Fruit fly (Drosophila melanogaster): Measurements from ENCODE around the gene Acbp5.

Acbp5 gene

DNA sequence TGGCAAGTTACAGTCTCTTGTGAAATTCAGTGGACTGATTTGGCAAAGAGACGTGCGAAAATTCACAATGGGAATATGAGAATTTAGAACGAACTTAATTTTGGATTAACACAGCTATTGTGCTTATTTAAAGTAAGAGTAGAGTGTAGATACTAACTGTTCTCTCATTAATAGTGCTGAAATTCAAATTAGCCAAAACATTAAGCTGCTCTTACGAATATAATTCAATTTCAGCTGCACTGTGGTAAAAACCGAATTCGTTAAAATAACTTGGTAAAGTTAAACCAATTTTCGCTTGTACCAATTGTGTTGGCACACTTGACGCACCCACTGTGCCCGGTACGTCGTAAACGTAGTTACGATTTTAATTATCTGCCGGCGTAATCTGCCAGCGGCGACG is 20.5 kb downstream of the Acbp5 start (continued):
- TF ChIP-seq cg (GFP tag; optimal IDR thresholded peaks at IDR 0.05) (no peak), sr (GFP tag; IDR thresholded peaks at IDR 0.05) (no peak), Scr (GFP tag; IDR thresholded peaks at IDR 0.05; ENCODE audit: partially characterized antibody) (no peak), CG18764 (GFP tag; optimal IDR thresholded peaks at IDR 0.05) (no peak), yki (optimal IDR thresholded peaks at IDR 0.05) (no peak), MESR4 (GFP tag; optimal IDR thresholded peaks at IDR 0.05) (no peak), CG12071 (GFP tag; optimal IDR thresholded peaks at IDR 0.05) (peak; percentile 12), CG17385 (GFP tag; optimal IDR thresholded peaks at IDR 0.05) (peak; percentile 23), dpn (GFP tag; optimal IDR thresholded peaks at IDR 0.05) (peak in 1 of 2 experiments; percentile 23), Gug (GFP tag; IDR thresholded peaks at IDR 0.05) (no peak; the same call in 3 of the 4 replicates), ttk (GFP tag; IDR thresholded peaks at IDR 0.05) (no peak), croc (GFP tag; conservative IDR thresholded peaks at IDR 0.05) (no peak), dmrt99B (tag; optimal IDR thresholded peaks at IDR 0.05) (peak; percentile 42), lilli (GFP tag; optimal IDR thresholded peaks at IDR 0.05) (peak; percentile 68), CG13287 (GFP tag; IDR thresholded peaks at IDR 0.05; ENCODE audit: partially characterized antibody) (no peak), CG31388 (GFP tag; optimal IDR thresholded peaks at IDR 0.05) (no peak), CG6791 (GFP tag; IDR thresholded peaks at IDR 0.05; ENCODE audit: partially characterized antibody) (no peak), CG11560 (tag; IDR thresholded peaks at IDR 0.05) (0 out of 3 replicates have a peak, but pooled peaks have one; percentile 30), Max (GFP tag; optimal IDR thresholded peaks at IDR 0.05) (peak; percentile 32), cas (GFP tag; IDR thresholded peaks at IDR 0.05) (no peak), tap (tag; optimal IDR thresholded peaks at IDR 0.05) (no peak), chn (GFP tag; optimal IDR thresholded peaks at IDR 0.05) (no peak), pan (optimal IDR thresholded peaks at IDR 0.05) (no peak), pan (GFP tag; optimal IDR thresholded peaks at IDR 0.05 in 1 of 2, IDR thresholded peaks at IDR 0.05 in 1 of 2) (peak in 1 of 2 experiments; percentile 48), knrl (GFP tag; IDR thresholded peaks at IDR 0.05; ENCODE audit: partially characterized antibody) (no peak), zf30C (GFP tag; optimal IDR thresholded peaks at IDR 0.05) (no peak), CG10209 (GFP tag; optimal IDR thresholded peaks at IDR 0.05) (peak; percentile 42), Nf-YC (tag; optimal IDR thresholded peaks at IDR 0.05) (no peak), Sox102F (GFP tag; optimal IDR thresholded peaks at IDR 0.05) (peak; percentile 21), CTCF (GFP tag; optimal IDR thresholded peaks at IDR 0.05) (no peak), Opbp (GFP tag; IDR thresholded peaks at IDR 0.05; ENCODE audit: partially characterized antibody) (no peak), ci (GFP tag; IDR thresholded peaks at IDR 0.05) (no peak), Hr78 (GFP tag; optimal IDR thresholded peaks at IDR 0.05) (no peak), stc (GFP tag; IDR thresholded peaks at IDR 0.05) (no peak), da (GFP tag; optimal IDR thresholded peaks at IDR 0.05) (no peak), CG2678 (tag; optimal IDR thresholded peaks at IDR 0.05) (peak; percentile 76), CG10654 (GFP tag; optimal IDR thresholded peaks at IDR 0.05) (no peak), CG4404 (GFP tag; IDR thresholded peaks at IDR 0.05) (no peak), CG3995 (GFP tag; optimal IDR thresholded peaks at IDR 0.05) (no peak), CG10959 (GFP tag; IDR thresholded peaks at IDR 0.05) (no peak), Hsf (GFP tag; optimal IDR thresholded peaks at IDR 0.05) (peak; percentile 24), abd-A (tag; optimal IDR thresholded peaks at IDR 0.05) (no peak), CG2712 (tag; optimal IDR thresholded peaks at IDR 0.05) (peak; percentile 19), dati (GFP tag; IDR thresholded peaks at IDR 0.05) (no peak), HLH3B (GFP tag; IDR thresholded peaks at IDR 0.05) (no peak), gsb-n (tag; optimal IDR thresholded peaks at IDR 0.05) (no peak), en (GFP tag; optimal IDR thresholded peaks at IDR 0.05) (peak; percentile 19), Atf3 (GFP tag; optimal IDR thresholded peaks at IDR 0.05) (no peak), jigr1 (GFP tag; IDR thresholded peaks at IDR 0.05) (0 out of 3 replicates have a peak, but pooled peaks have one; percentile 39), zen2 (GFP tag; IDR thresholded peaks at IDR 0.05; ENCODE audit: partially characterized antibody) (no peak), sens-2 (GFP tag; IDR thresholded peaks at IDR 0.05) (no peak), onecut (GFP tag; IDR thresholded peaks at IDR 0.05) (no peak)

Data from whole organism, embryonic.